Worm (Caenorhabditis elegans): ENCODE measurements around the gene mib-1.

Gene mib-1

DNA sequence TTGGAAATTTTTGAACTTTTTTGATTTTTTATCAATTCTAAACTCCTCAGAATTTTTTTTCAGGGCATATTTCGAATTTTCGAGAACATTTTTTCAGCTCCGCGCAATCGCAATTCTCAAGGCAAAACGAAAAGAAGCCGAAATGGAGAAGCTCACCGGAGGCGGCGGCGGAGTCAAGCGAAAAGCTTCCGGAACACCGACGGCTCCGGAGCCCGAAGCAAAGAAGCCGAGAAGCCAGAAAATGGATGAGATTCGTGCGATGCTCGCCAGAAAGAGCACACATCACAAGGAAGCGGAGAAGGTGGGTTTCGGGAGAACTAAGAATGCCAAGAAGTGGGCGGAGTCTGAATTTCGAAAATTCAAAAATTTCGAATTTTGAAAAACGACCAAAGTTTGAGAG is 33.6 kb upstream of the mib-1 start (continued):
- TF ChIP-seq fax-1 (tag; optimal IDR thresholded peaks at IDR 0.05) (no peak), ceh-22 (tag; optimal IDR thresholded peaks at IDR 0.05) (no peak), K09A11.1 (tag; optimal IDR thresholded peaks at IDR 0.05; ENCODE audit: insufficient read depth) (no peak)

DNA sequence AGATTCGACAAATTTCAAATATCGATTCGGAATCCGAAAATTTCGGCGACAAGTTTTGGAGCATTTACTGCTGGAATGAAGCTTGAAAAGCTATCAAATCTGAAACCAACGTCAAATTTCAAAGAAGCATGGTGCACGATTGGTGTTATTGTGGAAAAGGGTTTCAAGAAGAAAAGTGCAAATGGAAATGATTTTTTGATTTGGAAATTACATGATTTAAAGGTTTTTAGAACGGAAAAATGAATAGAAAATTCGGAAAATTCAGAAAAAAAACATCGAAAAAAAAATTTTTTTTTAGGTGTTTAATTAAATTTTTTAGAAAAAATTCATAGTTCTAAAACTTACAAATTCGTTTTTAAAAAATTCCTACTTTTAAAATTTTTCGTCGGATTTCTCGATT is 27.7 kb upstream of the mib-1 start, which contains the start of gene teg-1:
teg-1 (minus strand) TSS at position 101 of the 400 bp plus-strand sequence.
- TF ChIP-seq mec-3 (tag; optimal IDR thresholded peaks at IDR 0.05; ENCODE audit: borderline replicate concordance) (no peak), elt-2 (tag; optimal IDR thresholded peaks at IDR 0.05) (no peak), rnt-1 (tag; optimal IDR thresholded peaks at IDR 0.05) (no peak), ceh-45 (GFP tag; IDR thresholded peaks at IDR 0.05) (no peak), hlh-15 (tag; optimal IDR thresholded peaks at IDR 0.05) (no peak), ceh-19 (GFP tag; optimal IDR thresholded peaks at IDR 0.05) (no peak), unc-42 (tag; optimal IDR thresholded peaks at IDR 0.05) (no peak), fax-1 (tag; optimal IDR thresholded peaks at IDR 0.05) (no peak), pax-1 (tag; optimal IDR thresholded peaks at IDR 0.05) (no peak), gmeb-2 (tag; optimal IDR thresholded peaks at IDR 0.05) (no peak), nfya-1 (tag; optimal IDR thresholded peaks at IDR 0.05) (no peak), pros-1 (tag; optimal IDR thresholded peaks at IDR 0.05) (no peak), ceh-6 (GFP tag; optimal IDR thresholded peaks at IDR 0.05) (no peak), sdc-2 (tag; optimal IDR thresholded peaks at IDR 0.05) (no peak)

DNA sequence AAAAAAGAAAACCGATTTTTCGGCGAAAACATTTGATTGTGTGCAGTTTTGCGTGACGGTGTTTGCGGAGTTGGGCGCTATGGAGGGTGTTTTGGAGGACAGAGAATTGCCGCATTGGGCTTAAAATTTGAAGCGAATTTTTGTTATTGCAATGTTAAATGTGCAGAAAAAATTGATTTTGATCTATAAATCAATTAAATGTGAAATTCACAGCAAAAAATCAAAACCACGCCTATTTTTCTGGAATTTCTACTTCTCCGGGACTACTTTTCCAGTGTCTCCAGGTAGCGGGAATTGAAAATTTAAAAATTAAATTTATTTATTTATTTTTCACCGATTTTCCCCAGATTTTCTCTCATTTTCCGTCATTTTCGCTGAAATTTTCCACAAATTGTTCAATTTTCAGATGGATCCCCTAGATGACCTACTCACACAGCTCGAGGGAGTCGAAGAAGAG is 26.7 kb upstream of the mib-1 start, which contains the start of gene mcm-10:
mcm-10 (plus strand) TSS at position 407 of the 457 bp plus-strand sequence.
- TF ChIP-seq T23F11.4 (GFP tag; optimal IDR thresholded peaks at IDR 0.05) (peak; percentile 43), sox-4 (tag; optimal IDR thresholded peaks at IDR 0.05) (no peak), ceh-14 (tag; optimal IDR thresholded peaks at IDR 0.05) (peak; percentile 94), nfya-1 (tag; optimal IDR thresholded peaks at IDR 0.05) (peak; percentile 49), pat-9 (tag; optimal IDR thresholded peaks at IDR 0.05) (no peak), hlh-15 (tag; optimal IDR thresholded peaks at IDR 0.05) (peak; percentile 78), pax-1 (tag; optimal IDR thresholded peaks at IDR 0.05) (no peak), ceh-34 (tag; optimal IDR thresholded peaks at IDR 0.05) (peak; percentile 78), zip-5 (tag; optimal IDR thresholded peaks at IDR 0.05) (peak; percentile 95), pha-2 (tag; optimal IDR thresholded peaks at IDR 0.05) (peak; percentile 51), C08G9.2 (tag; optimal IDR thresholded peaks at IDR 0.05) (peak; percentile 95), mec-3 (tag; optimal IDR thresholded peaks at IDR 0.05; ENCODE audit: borderline replicate concordance) (peak; percentile 45), fax-1 (tag; optimal IDR thresholded peaks at IDR 0.05) (peak; percentile 90), pqm-1 (tag; optimal IDR thresholded peaks at IDR 0.05) (peak; percentile 95), ceh-45 (GFP tag; IDR thresholded peaks at IDR 0.05) (no peak), ceh-30 (tag; optimal IDR thresholded peaks at IDR 0.05) (peak; percentile 45), lin-11 (tag; optimal IDR thresholded peaks at IDR 0.05) (no peak), unc-86 (tag; optimal IDR thresholded peaks at IDR 0.05) (peak; percentile 85), unc-3 (GFP tag; conservative IDR thresholded peaks at IDR 0.05) (no peak), unc-3 (tag; optimal IDR thresholded peaks at IDR 0.05) (peak; percentile 77), ceh-6 (GFP tag; optimal IDR thresholded peaks at IDR 0.05) (no peak), ama-1 (optimal IDR thresholded peaks at IDR 0.05) (no peak), F13H6.1 (tag; optimal IDR thresholded peaks at IDR 0.05) (peak; percentile 80), pha-4 (tag; optimal IDR thresholded peaks at IDR 0.05) (no peak), ahr-1 (tag; optimal IDR thresholded peaks at IDR 0.05) (peak; percentile 92), elt-2 (tag; optimal IDR thresholded peaks at IDR 0.05) (peak; percentile 83), hlh-13 (GFP tag; optimal IDR thresholded peaks at IDR 0.05) (no peak), sdc-2 (tag; optimal IDR thresholded peaks at IDR 0.05) (peak; percentile 44), tbx-7 (tag; optimal IDR thresholded peaks at IDR 0.05) (peak; percentile 94), ztf-16 (tag; optimal IDR thresholded peaks at IDR 0.05) (peak; percentile 83), C38D4.7 (GFP tag; optimal IDR thresholded peaks at IDR 0.05) (peak; percentile 35), ets-4 (tag; optimal IDR thresholded peaks at IDR 0.05) (peak; percentile 95), ceh-31 (tag; optimal IDR thresholded peaks at IDR 0.05) (peak; percentile 99), eyg-1 (tag; optimal IDR thresholded peaks at IDR 0.05) (no peak), hlh-30 (tag; optimal IDR thresholded peaks at IDR 0.05; ENCODE audit: insufficient read depth) (no peak), Y22D7AL.16 (tag; optimal IDR thresholded peaks at IDR 0.05) (peak; percentile 21), ref-2 (tag; optimal IDR thresholded peaks at IDR 0.05) (peak; percentile 97), ceh-2 (tag; optimal IDR thresholded peaks at IDR 0.05) (peak; percentile 93), dmd-4 (tag; optimal IDR thresholded peaks at IDR 0.05; ENCODE audit: borderline replicate concordance) (peak; percentile 73), ceh-24 (tag; optimal IDR thresholded peaks at IDR 0.05) (peak; percentile 43), lim-6 (tag; optimal IDR thresholded peaks at IDR 0.05) (peak; percentile 82)
